Fruit fly (Drosophila melanogaster) whole organism, prepupa: Measurements from ENCODE around the gene CG12998.
A peak's percentile ranks its signal among the peaks of the same experiment; 100 is the strongest.

Source experiments
- Blimp-1 ChIP-seq: fragments of 200-800 bp; sonication (Bioruptor generic); optimal IDR thresholded peaks from 3 replicates; lab custom pipeline; 2017; ENCODE audit warnings: missing biosample characterization, missing genetic modification characterization, mild to moderate bottlenecking, moderate library complexity, missing genetic modification reagents
- CG10631 ChIP-seq: fragments of 200-800 bp; sonication (Bioruptor generic); optimal IDR thresholded peaks from 2 replicates; lab custom pipeline; 2016; ENCODE audit warnings: missing biosample characterization, missing genetic modification characterization
- CG10669 ChIP-seq: fragments of 200-800 bp; sonication (Bioruptor generic); optimal IDR thresholded peaks from 3 replicates; lab custom pipeline; 2018; ENCODE audit warnings: missing biosample characterization, mild to moderate bottlenecking, missing genetic modification characterization, moderate library complexity
- CG11294 ChIP-seq: fragments of 200-800 bp; sonication (Bioruptor generic); IDR thresholded peaks from 2 replicates; pipeline ENCODE4 v1.3.6; 2022; ENCODE audit warnings: missing biosample characterization, missing genetic modification characterization
- CG11762 ChIP-seq: fragments of 200-800 bp; sonication (Bioruptor generic); optimal IDR thresholded peaks from 3 replicates; lab custom pipeline; 2016; ENCODE audit warnings: missing biosample characterization, missing genetic modification characterization; ENCODE audit not compliant: insufficient read depth
- CG11902 ChIP-seq: fragments of 200-800 bp; sonication (Bioruptor generic); optimal IDR thresholded peaks from 3 replicates; lab custom pipeline; 2016; ENCODE audit warnings: missing biosample characterization, missing genetic modification characterization
- CG15336 ChIP-seq: fragments of 200-800 bp; sonication (Bioruptor generic); IDR thresholded peaks from 2 replicates; pipeline ENCODE4 v1.3.6; 2022; ENCODE audit warnings: missing biosample characterization, missing genetic modification characterization
- CG1621 ChIP-seq: fragments of 200-800 bp; sonication (Bioruptor generic); optimal IDR thresholded peaks from 3 replicates; lab custom pipeline; 2018; ENCODE audit warnings: missing biosample characterization, mild to moderate bottlenecking, missing genetic modification characterization
- CG16779 ChIP-seq: fragments of 200-800 bp; sonication (Bioruptor generic); optimal IDR thresholded peaks from 3 replicates; lab custom pipeline; 2017; ENCODE audit warnings: missing biosample characterization, mild to moderate bottlenecking, missing genetic modification characterization
- CG3032 ChIP-seq: fragments of 200-800 bp; optimal IDR thresholded peaks from 2 replicates; lab custom pipeline; 2019; ENCODE audit warnings: missing biosample characterization, mild to moderate bottlenecking, missing genetic modification characterization, moderate library complexity
- CG31627 ChIP-seq: fragments of 200-800 bp; sonication (Bioruptor generic); optimal IDR thresholded peaks from 3 replicates; lab custom pipeline; 2016; ENCODE audit warnings: missing biosample characterization, missing genetic modification characterization
- CG32006 ChIP-seq: fragments of 200-800 bp; sonication (Bioruptor generic); optimal IDR thresholded peaks from 3 replicates; lab custom pipeline; 2017; ENCODE audit warnings: missing biosample characterization, mild to moderate bottlenecking, missing genetic modification characterization
- CG34406 ChIP-seq: fragments of 200-800 bp; sonication (Bioruptor generic); optimal IDR thresholded peaks from 3 replicates; lab custom pipeline; 2016; ENCODE audit warnings: missing biosample characterization, missing genetic modification characterization
- CG3919 ChIP-seq: fragments of 200-800 bp; sonication (Bioruptor generic); optimal IDR thresholded peaks from 3 replicates; lab custom pipeline; 2016; ENCODE audit warnings: missing biosample characterization, missing genetic modification characterization
- CG4318 ChIP-seq: fragments of 200-800 bp; sonication (Bioruptor generic); optimal IDR thresholded peaks from 3 replicates; lab custom pipeline; 2017; ENCODE audit warnings: missing biosample characterization, mild to moderate bottlenecking, missing genetic modification characterization
- CG6163 ChIP-seq: fragments of 200-800 bp; sonication (Bioruptor generic); IDR thresholded peaks from 3 replicates; pipeline ENCODE4 v1.3.6; 2022; ENCODE audit warnings: missing biosample characterization, missing genetic modification characterization
- CG6276 ChIP-seq: fragments of 200-800 bp; sonication (Bioruptor generic); optimal IDR thresholded peaks from 2 replicates; lab custom pipeline; 2017; ENCODE audit warnings: missing biosample characterization, mild to moderate bottlenecking, missing genetic modification characterization
- CG6792 ChIP-seq: fragments of 200-800 bp; sonication (Bioruptor generic); optimal IDR thresholded peaks from 3 replicates; lab custom pipeline; 2016; ENCODE audit warnings: missing biosample characterization, missing genetic modification characterization
- CG6808 ChIP-seq: fragments of 200-800 bp; sonication (Bioruptor generic); optimal IDR thresholded peaks from 3 replicates; lab custom pipeline; 2017; ENCODE audit warnings: missing biosample characterization, missing genetic modification characterization, mild to moderate bottlenecking, moderate library complexity, missing genetic modification reagents
- CG6854 ChIP-seq: fragments of 200-800 bp; sonication (Bioruptor generic); optimal IDR thresholded peaks from 2 replicates; lab custom pipeline; 2017; ENCODE audit warnings: missing biosample characterization, mild to moderate bottlenecking, missing genetic modification characterization
- CG8119 ChIP-seq: fragments of 200-800 bp; sonication (Bioruptor generic); IDR thresholded peaks from 3 replicates; pipeline ENCODE4 v1.3.6; 2022; ENCODE audit warnings: missing biosample characterization, missing genetic modification characterization
- CG8319 ChIP-seq: fragments of 200-800 bp; sonication (Bioruptor generic); optimal IDR thresholded peaks from 3 replicates; lab custom pipeline; 2016; ENCODE audit warnings: missing biosample characterization, missing genetic modification characterization
- CG8632 ChIP-seq: fragments of 200-800 bp; sonication (Bioruptor generic); optimal IDR thresholded peaks from 3 replicates; lab custom pipeline; 2016; ENCODE audit warnings: missing biosample characterization, missing genetic modification characterization
- Eip93F ChIP-seq: fragments of 200-800 bp; sonication (Bioruptor generic); optimal IDR thresholded peaks from 2 replicates; lab custom pipeline; 2016; ENCODE audit warnings: missing biosample characterization, mild to moderate bottlenecking, missing genetic modification characterization
- Ets96B ChIP-seq: fragments of 200-800 bp; optimal IDR thresholded peaks from 2 replicates; lab custom pipeline; 2019; ENCODE audit warnings: missing biosample characterization, mild to moderate bottlenecking, missing genetic modification characterization, moderate library complexity
- Hr38 ChIP-seq: sonication (Bioruptor generic); optimal IDR thresholded peaks from 2 replicates; lab custom pipeline; 2016; ENCODE audit warnings: missing biosample characterization, missing genetic modification characterization
- Hr39 ChIP-seq: fragments of 200-800 bp; sonication (Bioruptor generic); optimal IDR thresholded peaks from 2 replicates; lab custom pipeline; 2016; ENCODE audit warnings: missing biosample characterization, missing genetic modification characterization
- Lpt ChIP-seq: fragments of 200-800 bp; sonication (Bioruptor generic); optimal IDR thresholded peaks from 3 replicates; lab custom pipeline; 2016; ENCODE audit warnings: missing biosample characterization, missing genetic modification characterization
- Met ChIP-seq: fragments of 200-800 bp; sonication (Bioruptor generic); optimal IDR thresholded peaks from 3 replicates; lab custom pipeline; 2016; ENCODE audit warnings: missing biosample characterization, missing genetic modification characterization
- Smox ChIP-seq: fragments of 200-800 bp; sonication (Bioruptor generic); optimal IDR thresholded peaks from 3 replicates; lab custom pipeline; 2016; ENCODE audit warnings: missing biosample characterization, missing genetic modification characterization
- Sox102F ChIP-seq: fragments of 200-800 bp; sonication (Bioruptor generic); optimal IDR thresholded peaks from 2 replicates; lab custom pipeline; 2016; ENCODE audit warnings: missing biosample characterization, mild to moderate bottlenecking, missing genetic modification characterization
- Sox14 ChIP-seq: fragments of 200-800 bp; sonication (Bioruptor generic); optimal IDR thresholded peaks from 3 replicates; lab custom pipeline; 2016; ENCODE audit warnings: missing biosample characterization, missing genetic modification characterization
- achi ChIP-seq: fragments of 200-800 bp; sonication (Bioruptor generic); optimal IDR thresholded peaks from 3 replicates; lab custom pipeline; 2016; ENCODE audit warnings: missing biosample characterization, missing genetic modification characterization
- acj6 ChIP-seq: fragments of 200-800 bp; sonication (Bioruptor generic); optimal IDR thresholded peaks from 3 replicates; lab custom pipeline; 2016; ENCODE audit warnings: missing biosample characterization, missing genetic modification characterization
- cyc ChIP-seq: fragments of 200-800 bp; sonication (Bioruptor generic); optimal IDR thresholded peaks from 3 replicates; lab custom pipeline; 2016; ENCODE audit warnings: missing biosample characterization, missing genetic modification characterization
- dac ChIP-seq: fragments of 200-800 bp; sonication (Bioruptor generic); optimal IDR thresholded peaks from 2 replicates; lab custom pipeline; 2017; ENCODE audit warnings: missing biosample characterization, mild to moderate bottlenecking, missing genetic modification characterization
- dsx ChIP-seq: fragments of 200-800 bp; optimal IDR thresholded peaks from 3 replicates; lab custom pipeline; 2019; ENCODE audit warnings: missing biosample characterization, mild to moderate bottlenecking, missing genetic modification characterization, moderate library complexity; ENCODE audit not compliant: poor library complexity, severe bottlenecking
- eg ChIP-seq: fragments of 200-800 bp; sonication (Bioruptor generic); IDR thresholded peaks from 3 replicates; pipeline ENCODE4 v1.3.6; 2022; ENCODE audit warnings: missing biosample characterization, missing genetic modification characterization
- esn ChIP-seq: fragments of 200-800 bp; sonication (Bioruptor generic); optimal IDR thresholded peaks from 2 replicates; lab custom pipeline; 2016; ENCODE audit warnings: missing biosample characterization, mild to moderate bottlenecking, missing genetic modification characterization, moderate library complexity
- fd85E ChIP-seq: fragments of 200-800 bp; sonication (Bioruptor generic); optimal IDR thresholded peaks from 3 replicates; lab custom pipeline; 2016; ENCODE audit warnings: missing biosample characterization, missing genetic modification characterization
- fkh ChIP-seq: fragments of 200-800 bp; sonication (Bioruptor generic); optimal IDR thresholded peaks from 3 replicates; lab custom pipeline; 2017; ENCODE audit warnings: missing biosample characterization, mild to moderate bottlenecking, missing genetic modification characterization, moderate library complexity
- lz ChIP-seq: fragments of 200-800 bp; sonication (Bioruptor generic); optimal IDR thresholded peaks from 3 replicates; lab custom pipeline; 2016; ENCODE audit warnings: missing biosample characterization, missing genetic modification characterization
- pdm3 ChIP-seq: fragments of 200-800 bp; sonication (Bioruptor generic); optimal IDR thresholded peaks from 3 replicates; lab custom pipeline; 2016; ENCODE audit warnings: missing biosample characterization, missing genetic modification characterization
- salr ChIP-seq, 2 experiments: fragments of 200-800 bp; sonication (Bioruptor generic); optimal IDR thresholded peaks; 3 replicates each; lab custom pipeline; 2016 to 2018; ENCODE audit warnings: missing biosample characterization in 2 of 2, missing genetic modification characterization in 2 of 2, mild to moderate bottlenecking in 1 of 2
- spab ChIP-seq: fragments of 200-800 bp; sonication (Bioruptor generic); optimal IDR thresholded peaks from 2 replicates; lab custom pipeline; 2017; ENCODE audit warnings: missing biosample characterization, mild to moderate bottlenecking, missing genetic modification characterization, missing genetic modification reagents
- ss ChIP-seq, 2 experiments: fragments of 200-800 bp; sonication (Bioruptor generic); optimal IDR thresholded peaks; 2 replicates in 1 of 2; 3 replicates in 1 of 2; lab custom pipeline; 2017 to 2018; ENCODE audit warnings: mild to moderate bottlenecking in 2 of 2, missing biosample characterization in 2 of 2, missing genetic modification characterization in 2 of 2, moderate library complexity in 1 of 2
- vri ChIP-seq: fragments of 200-800 bp; sonication (Bioruptor generic); optimal IDR thresholded peaks from 3 replicates; lab custom pipeline; 2016; ENCODE audit warnings: missing biosample characterization, mild to moderate bottlenecking, missing genetic modification characterization

Gene CG12998

DNA sequence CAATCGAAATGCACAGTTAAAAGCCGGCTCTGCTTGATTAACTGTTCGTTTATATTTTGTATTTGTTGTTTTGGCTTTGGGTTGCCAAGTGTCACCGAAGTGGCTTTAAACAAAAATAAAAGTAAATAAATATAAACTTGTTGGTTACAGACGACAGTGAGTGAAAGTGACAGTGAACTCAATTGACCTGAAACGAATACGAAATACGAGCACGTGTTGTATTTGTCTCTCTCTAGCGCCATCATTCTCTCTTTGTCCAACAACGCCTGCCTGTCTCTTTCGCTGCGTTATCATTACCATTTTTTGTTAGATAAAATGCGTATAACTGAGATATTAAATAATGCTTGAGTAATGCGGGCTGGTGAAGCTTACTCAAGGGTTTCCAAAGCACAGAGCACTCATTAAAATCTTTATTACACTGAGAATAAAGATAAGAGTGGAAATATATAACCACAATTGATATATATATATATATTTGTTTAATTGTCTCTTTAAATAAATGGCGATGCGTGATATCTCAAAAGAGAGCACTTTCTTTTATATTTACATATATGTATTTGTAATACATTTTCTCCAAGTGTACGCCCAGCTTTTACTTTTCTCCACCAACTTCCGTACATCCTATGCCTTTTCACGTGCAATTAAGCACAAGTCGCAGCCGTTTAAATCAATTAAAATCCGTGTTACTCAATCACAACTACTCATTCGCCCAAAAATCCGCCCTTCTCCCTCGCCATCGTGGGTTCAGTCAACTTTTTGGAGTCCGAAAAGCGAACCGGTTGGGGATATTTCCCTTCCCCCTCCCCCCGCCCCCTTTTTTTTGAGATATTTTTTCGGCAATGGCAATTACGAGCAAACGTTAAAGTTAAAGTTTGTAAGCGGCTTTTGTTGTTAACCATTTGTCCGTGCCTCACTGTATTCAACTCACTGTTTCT is 36.9 kb upstream of the CG12998 start (continued):
- peak; percentile 48 for TF ChIP-seq esn
- TF ChIP-seq CG6276 (GFP tag; lab: Kevin White, UChicago): no peak
- peak; percentile 37 for TF ChIP-seq achi (GFP tag; lab: Kevin White, UChicago)
- no peak for TF ChIP-seq CG11762
- no peak for TF ChIP-seq CG11294 (GFP tag; lab: Robert Waterston, UW)
- peak; percentile 58 for TF ChIP-seq CG8632 (GFP tag; lab: Kevin White, UChicago)
- no peak for TF ChIP-seq Lpt
- TF ChIP-seq Blimp-1 (GFP tag; lab: Kevin White, UChicago): peak; percentile 46
- no peak for TF ChIP-seq CG6808 (GFP tag; lab: Kevin White, UChicago)
- TF ChIP-seq CG15336 (GFP tag; lab: Robert Waterston, UW): peak; percentile 52; the same call in 1 of the 2 replicates
- no peak for TF ChIP-seq CG11902
- no peak for TF ChIP-seq CG3032 (tag; lab: Kevin White, UChicago)
- peak; percentile 23 for TF ChIP-seq CG3919
- no peak for TF ChIP-seq CG10669 (GFP tag; lab: Kevin White, UChicago)
- peak; percentile 25 for TF ChIP-seq CG34406 (GFP tag; lab: Kevin White, UChicago)
- TF ChIP-seq pdm3 (GFP tag; lab: Kevin White, UChicago): no peak
- peak; percentile 33 for TF ChIP-seq Smox (GFP tag; lab: Kevin White, UChicago)
- TF ChIP-seq salr (GFP tag; optimal IDR thresholded peaks at IDR 0.05; lab: Kevin White, UChicago): no peak
- TF ChIP-seq vri (GFP tag; lab: Kevin White, UChicago): peak; percentile 37
- TF ChIP-seq CG1621 (tag; lab: Kevin White, UChicago): no peak
- TF ChIP-seq fkh (GFP tag; lab: Kevin White, UChicago): no peak
- TF ChIP-seq CG16779 (tag; lab: Kevin White, UChicago): no peak
- peak; percentile 53 for TF ChIP-seq CG32006
- TF ChIP-seq ss (GFP tag; optimal IDR thresholded peaks at IDR 0.05; lab: Kevin White, UChicago): no peak
- peak; percentile 30 for TF ChIP-seq Met (GFP tag; lab: Kevin White, UChicago)
- no peak for TF ChIP-seq Sox102F (GFP tag; lab: Kevin White, UChicago)
- TF ChIP-seq spab: no peak
- peak; percentile 13 for TF ChIP-seq CG8319 (GFP tag; lab: Kevin White, UChicago)
- no peak for TF ChIP-seq dsx (GFP tag; lab: Kevin White, UChicago)
- TF ChIP-seq cyc (GFP tag; lab: Kevin White, UChicago): peak; percentile 19
- no peak for TF ChIP-seq CG31627 (GFP tag; lab: Kevin White, UChicago)
- TF ChIP-seq CG4318 (GFP tag; lab: Kevin White, UChicago): no peak
- TF ChIP-seq acj6 (GFP tag; lab: Kevin White, UChicago): peak; percentile 34
- peak; percentile 11 for TF ChIP-seq CG10631 (GFP tag; lab: Kevin White, UChicago)
- no peak for TF ChIP-seq Eip93F (GFP tag; lab: Kevin White, UChicago)
- no peak for TF ChIP-seq Hr38 (GFP tag; lab: Kevin White, UChicago)
- TF ChIP-seq CG6792: peak; percentile 37

DNA sequence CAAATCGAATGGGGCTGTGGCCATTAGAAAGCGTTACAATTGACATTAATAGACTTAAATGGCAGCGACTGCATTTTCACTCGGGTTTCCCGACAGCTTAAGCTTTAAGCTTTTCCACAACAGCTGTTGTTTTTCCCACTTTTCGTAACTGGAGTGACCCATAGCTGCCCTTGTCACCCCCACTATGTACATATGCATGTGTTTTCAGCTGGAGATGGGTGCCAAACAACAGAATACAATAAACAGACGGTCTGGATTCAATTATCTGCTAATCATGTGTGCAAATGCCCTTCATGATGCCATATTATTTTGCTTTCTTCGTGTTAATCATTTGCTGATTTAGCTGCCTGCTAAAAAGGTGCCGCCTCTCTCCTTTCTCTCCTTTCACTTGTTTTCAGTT is 35.0 kb upstream of the CG12998 start:
- no peak for TF ChIP-seq Eip93F (GFP tag; lab: Kevin White, UChicago)
- no peak for TF ChIP-seq CG4318 (GFP tag; lab: Kevin White, UChicago)
- no peak for TF ChIP-seq fd85E (GFP tag; lab: Kevin White, UChicago)
- no peak for TF ChIP-seq CG8119 (GFP tag; lab: Robert Waterston, UW)
- TF ChIP-seq Sox14: no peak
- no peak for TF ChIP-seq eg (GFP tag; lab: Robert Waterston, UW)
- TF ChIP-seq Ets96B: no peak
- TF ChIP-seq Blimp-1 (GFP tag; lab: Kevin White, UChicago): no peak
- no peak for TF ChIP-seq dac (GFP tag; lab: Kevin White, UChicago)
- no peak for TF ChIP-seq Hr39 (GFP tag; lab: Kevin White, UChicago)
- no peak for TF ChIP-seq acj6 (GFP tag; lab: Kevin White, UChicago)
- TF ChIP-seq lz (GFP tag; lab: Kevin White, UChicago): no peak
- no peak for TF ChIP-seq CG6792
- TF ChIP-seq salr (GFP tag; optimal IDR thresholded peaks at IDR 0.05; lab: Kevin White, UChicago): no peak
- no peak for TF ChIP-seq Hr38 (GFP tag; lab: Kevin White, UChicago)
- TF ChIP-seq CG32006: no peak
- TF ChIP-seq achi (GFP tag; lab: Kevin White, UChicago): no peak
- TF ChIP-seq CG6854 (GFP tag; lab: Kevin White, UChicago): no peak
- no peak for TF ChIP-seq CG6163
- no peak for TF ChIP-seq CG3032 (tag; lab: Kevin White, UChicago)
